Worm (Caenorhabditis elegans) whole organism, L1 larva: ENCODE results near the gene W10C6.2.

Experiments
- C04F5.9 ChIP-seq: sonication (generic microtip); optimal IDR thresholded peaks from 2 replicates; lab custom pipeline; 2016; ENCODE audit warnings: missing genetic modification characterization, missing compliant biosample characterization
- F16B12.6 ChIP-seq: fragments of 150-350 bp; optimal IDR thresholded peaks from 2 replicates; lab custom pipeline; 2014; ENCODE audit warnings: missing biosample characterization, missing genetic modification characterization
- Y116A8C.19 ChIP-seq: sonication (generic microtip); optimal IDR thresholded peaks from 2 replicates; lab custom pipeline; 2016; ENCODE audit warnings: missing compliant biosample characterization, missing genetic modification characterization, borderline replicate concordance
- aha-1 ChIP-seq: fragments of 150-350 bp; optimal IDR thresholded peaks from 2 replicates; lab custom pipeline; 2014; ENCODE audit warnings: missing biosample characterization, missing genetic modification characterization
- ceh-8 ChIP-seq: fragments of 200-800 bp; sonication (Bioruptor generic); optimal IDR thresholded peaks from 2 replicates; lab custom pipeline; 2018; ENCODE audit warnings: mild to moderate bottlenecking, missing genetic modification characterization, moderate library complexity, missing compliant biosample characterization
- ceh-82 ChIP-seq, 3 experiments: fragments of 150-350 bp in 1 of 3; sonication (generic microtip) in 2 of 3; optimal IDR thresholded peaks; 2 replicates each; lab custom pipeline; 2014 to 2017; ENCODE audit warnings: missing biosample characterization in 3 of 3, missing genetic modification characterization in 3 of 3
- ceh-88 ChIP-seq: fragments of 200-800 bp; sonication (Bioruptor generic); IDR thresholded peaks from 2 replicates; pipeline ENCODE4 v1.3.6; 2022; ENCODE audit warnings: missing genetic modification characterization, missing compliant biosample characterization
- dpl-1 ChIP-seq, 3 experiments: fragments of 150-350 bp in 2 of 3; sonication (generic microtip) in 1 of 3; optimal IDR thresholded peaks; 2 replicates each; lab custom pipeline; 2014 to 2017; ENCODE audit warnings: missing biosample characterization in 3 of 3, missing genetic modification characterization in 3 of 3, missing genetic modification reagents in 3 of 3
- efl-1 ChIP-seq, 4 experiments: fragments of 150-350 bp; optimal IDR thresholded peaks in 3 of 4; peaks in 1 of 4; 1 replicate in 1 of 4; 2 replicates in 3 of 4; lab custom pipeline; 2014; ENCODE audit warnings: missing biosample characterization in 2 of 4, missing genetic modification characterization in 2 of 4, missing genetic modification reagents in 2 of 4
- egl-27 ChIP-seq, 2 experiments: fragments of 150-350 bp in 1 of 2; sonication (generic microtip); optimal IDR thresholded peaks; 3 replicates each; lab custom pipeline; 2017 to 2018; ENCODE audit warnings: missing biosample characterization in 2 of 2, missing genetic modification characterization in 2 of 2, missing genetic modification reagents in 2 of 2
- elt-3 ChIP-seq, 6 experiments: fragments of 150-350 bp in 1 of 6; sonication (generic microtip); optimal IDR thresholded peaks; 2 replicates each; lab custom pipeline; 2017 to 2018; ENCODE audit warnings: missing biosample characterization in 6 of 6, missing genetic modification characterization in 6 of 6, inconsistent platforms in 1 of 6
- ets-5 ChIP-seq: fragments of 200-800 bp; sonication (Bioruptor generic); IDR thresholded peaks from 2 replicates; pipeline ENCODE4 v1.3.6; 2022; ENCODE audit warnings: missing genetic modification characterization, missing compliant biosample characterization
- fkh-10 ChIP-seq: sonication (generic microtip); optimal IDR thresholded peaks from 2 replicates; lab custom pipeline; 2017; ENCODE audit warnings: missing biosample characterization, missing genetic modification reagents, missing genetic modification characterization
- grh-1 ChIP-seq: fragments of 200-800 bp; sonication (Bioruptor generic); IDR thresholded peaks from 2 replicates; pipeline ENCODE4 v1.3.6; 2022; ENCODE audit warnings: missing genetic modification reagents, missing genetic modification characterization, missing compliant biosample characterization
- irx-1 ChIP-seq: sonication (generic microtip); optimal IDR thresholded peaks from 2 replicates; lab custom pipeline; 2016; ENCODE audit warnings: missing genetic modification characterization, missing compliant biosample characterization
- jun-1 ChIP-seq: fragments of 150-350 bp; optimal IDR thresholded peaks from 2 replicates; lab custom pipeline; 2014; ENCODE audit warnings: missing biosample characterization, missing genetic modification reagents, missing genetic modification characterization
- lin-15B ChIP-seq: fragments of 150-350 bp; sonication (generic microtip); optimal IDR thresholded peaks from 3 replicates; lab custom pipeline; 2014; ENCODE audit warnings: missing biosample characterization, missing genetic modification characterization
- lin-35 ChIP-seq, 2 experiments: fragments of 150-350 bp; optimal IDR thresholded peaks; 2 replicates each; lab custom pipeline; 2014; ENCODE audit warnings: missing biosample characterization in 2 of 2, missing genetic modification characterization in 2 of 2, missing genetic modification reagents in 2 of 2
- lsy-2 ChIP-seq, 2 experiments: fragments of 150-350 bp; optimal IDR thresholded peaks; 2 replicates each; lab custom pipeline; 2014; ENCODE audit warnings: missing biosample characterization in 2 of 2, missing genetic modification characterization in 2 of 2
- mab-9 ChIP-seq: fragments of 200-800 bp; sonication (Bioruptor generic); IDR thresholded peaks from 2 replicates; pipeline ENCODE4 v1.3.6; 2022; ENCODE audit warnings: missing genetic modification reagents, missing genetic modification characterization, missing compliant biosample characterization
- mdl-1 ChIP-seq, 2 experiments: fragments of 150-350 bp; optimal IDR thresholded peaks; 2 replicates each; lab custom pipeline; 2014 to 2017; ENCODE audit warnings: missing biosample characterization in 2 of 2, missing genetic modification characterization in 2 of 2, inconsistent platforms in 1 of 2
- nhr-12 ChIP-seq: sonication (generic microtip); optimal IDR thresholded peaks from 2 replicates; lab custom pipeline; 2017; ENCODE audit warnings: missing biosample characterization, missing genetic modification characterization
- nhr-19 ChIP-seq: fragments of 200-800 bp; sonication (Bioruptor generic); conservative IDR thresholded peaks from 2 replicates; pipeline ENCODE4 v1.3.6; 2022; ENCODE audit warnings: missing genetic modification characterization, missing compliant biosample characterization
- nhr-28 ChIP-seq: fragments of 150-350 bp; optimal IDR thresholded peaks from 2 replicates; lab custom pipeline; 2014; ENCODE audit warnings: missing biosample characterization, missing genetic modification characterization
- nhr-47 ChIP-seq: sonication (generic microtip); optimal IDR thresholded peaks from 2 replicates; lab custom pipeline; 2016; ENCODE audit warnings: mild to moderate bottlenecking, missing genetic modification characterization, moderate library complexity, missing compliant biosample characterization
- nhr-77 ChIP-seq: fragments of 150-350 bp; optimal IDR thresholded peaks from 2 replicates; lab custom pipeline; 2014; ENCODE audit warnings: missing biosample characterization, missing genetic modification characterization
- nhr-84 ChIP-seq: sonication (generic microtip); optimal IDR thresholded peaks from 2 replicates; lab custom pipeline; 2017; ENCODE audit warnings: missing biosample characterization, missing genetic modification characterization
- nhr-85 ChIP-seq: sonication (generic microtip); peaks from one replicate; lab custom pipeline; 2016; ENCODE audit warnings: missing genetic modification characterization, inconsistent platforms, missing compliant biosample characterization
- nhr-90 ChIP-seq: sonication (generic microtip); optimal IDR thresholded peaks from 2 replicates; lab custom pipeline; 2016; ENCODE audit warnings: mild to moderate bottlenecking, missing genetic modification characterization, missing compliant biosample characterization; ENCODE audit not compliant: poor library complexity
- pqm-1 ChIP-seq: sonication (generic microtip); optimal IDR thresholded peaks from 3 replicates; lab custom pipeline; 2017; ENCODE audit warnings: missing biosample characterization, missing genetic modification characterization
- snpc-4 ChIP-seq: fragments of 150-350 bp; optimal IDR thresholded peaks from 2 replicates; lab custom pipeline; 2014; ENCODE audit warnings: missing biosample characterization, missing genetic modification characterization
- snu-23 ChIP-seq: sonication (generic microtip); optimal IDR thresholded peaks from 2 replicates; lab custom pipeline; 2016; ENCODE audit warnings: missing genetic modification characterization, missing compliant biosample characterization
- unc-86 ChIP-seq: sonication (generic microtip); optimal IDR thresholded peaks from 2 replicates; lab custom pipeline; 2016; ENCODE audit warnings: missing genetic modification characterization, missing compliant biosample characterization
- unc-98 ChIP-seq: fragments of 200-800 bp; sonication (Bioruptor generic); IDR thresholded peaks from 2 replicates; pipeline ENCODE4 v1.3.6; 2022; ENCODE audit warnings: missing genetic modification characterization, missing compliant biosample characterization
- zag-1 ChIP-seq: fragments of 150-350 bp; optimal IDR thresholded peaks from 2 replicates; lab custom pipeline; 2014; ENCODE audit warnings: missing biosample characterization, missing genetic modification characterization
- zip-4 ChIP-seq: fragments of 200-800 bp; sonication (Bioruptor generic); optimal IDR thresholded peaks from 2 replicates; lab custom pipeline; 2018; ENCODE audit warnings: mild to moderate bottlenecking, missing genetic modification characterization, moderate library complexity, missing compliant biosample characterization
- ztf-11 ChIP-seq, 2 experiments: sonication (generic microtip); optimal IDR thresholded peaks; 2 replicates each; lab custom pipeline; 2016 to 2017; ENCODE audit warnings: missing genetic modification characterization in 2 of 2, missing biosample characterization in 1 of 2, missing compliant biosample characterization in 1 of 2
- ztf-4 ChIP-seq: fragments of 150-350 bp; optimal IDR thresholded peaks from 2 replicates; lab custom pipeline; 2014; ENCODE audit warnings: missing biosample characterization, missing genetic modification characterization

W10C6.2 gene

DNA sequence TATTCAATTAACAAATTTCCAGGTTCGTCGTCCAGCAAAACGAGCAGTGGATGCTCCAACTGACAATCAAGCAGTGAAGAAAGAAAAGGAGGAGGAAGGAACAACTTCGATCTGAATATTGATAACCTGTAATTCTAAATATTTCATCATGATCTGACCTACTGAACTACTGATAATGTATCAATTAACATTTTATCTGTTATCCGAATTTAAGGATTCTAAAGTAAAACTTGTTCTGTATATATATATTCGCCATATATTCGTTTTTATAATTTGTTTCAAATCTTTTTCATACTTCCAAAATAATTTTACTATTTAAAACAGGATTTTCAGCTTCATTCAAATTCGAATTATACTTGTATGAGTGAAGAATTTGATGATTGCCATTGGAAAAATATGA lies 13.9 kb downstream of the W10C6.2 start, which contains the start of gene apc-17:
TSS of gene apc-17 (plus strand) at position 301 of the 400 bp plus-strand sequence.
- TF ChIP-seq elt-3 (tag; optimal IDR thresholded peaks at IDR 0.05; lab: Kevin White, UChicago) (no peak), fkh-10 (GFP tag; lab: Kevin White, UChicago) (no peak), nhr-90 (tag; lab: Kevin White, UChicago) (no peak), lin-15B (tag; lab: Kevin White, UChicago) (no peak), unc-98 (GFP tag; lab: Robert Waterston, UW) (no peak), jun-1 (tag; lab: Kevin White, UChicago) (no peak), nhr-28 (tag; lab: Kevin White, UChicago) (no peak)

DNA sequence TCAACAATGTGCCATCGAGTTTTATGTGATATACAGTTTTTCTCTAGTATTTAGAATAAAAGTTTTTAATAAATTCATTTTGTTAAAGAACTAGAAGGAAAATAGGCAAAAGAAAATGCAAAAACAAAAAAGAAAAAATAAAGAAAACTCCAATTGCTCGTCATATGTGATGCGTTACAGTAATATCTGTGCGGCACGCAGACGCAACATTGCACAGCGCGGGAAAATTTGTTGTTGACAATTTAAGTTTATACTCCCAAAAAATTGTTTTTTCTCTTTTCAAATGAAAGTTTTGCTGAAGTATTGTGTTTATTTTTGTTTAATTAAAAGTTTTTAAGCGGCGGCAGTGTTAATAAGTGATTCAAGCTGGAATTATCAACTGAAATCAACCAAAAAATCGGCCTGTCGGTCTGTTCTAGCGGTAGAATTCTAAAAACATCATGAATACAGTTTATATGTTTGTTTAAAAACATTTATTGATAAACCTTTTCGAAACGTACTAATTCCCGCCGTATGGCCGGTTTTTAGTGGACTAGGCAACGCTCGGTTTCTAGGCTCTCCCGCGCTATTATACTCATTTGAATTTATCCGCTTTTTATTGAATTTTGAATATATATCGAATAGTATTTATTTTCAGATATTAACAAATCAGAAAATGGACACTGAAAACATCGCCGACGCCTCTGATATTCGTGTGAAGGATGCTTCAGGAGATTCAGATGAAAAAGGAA lies 15.6 kb downstream of the W10C6.2 start, which contains the start of gene nasp-1:
TSS of gene nasp-1 (plus strand) at position 632 of the 731 bp plus-strand sequence.
- TF ChIP-seq efl-1 (optimal IDR thresholded peaks at IDR 0.05; lab: Kevin White, UChicago) (peak; percentile 72 to 92), efl-1 (GFP tag; optimal IDR thresholded peaks at IDR 0.05 in 1 of 2; lab: Kevin White, UChicago) (peak; percentile 72 to 96), nhr-90 (tag; lab: Kevin White, UChicago) (peak; percentile 6), dpl-1 (GFP tag; optimal IDR thresholded peaks at IDR 0.05; lab: Kevin White, UChicago) (peak; percentile 46 to 76 (median 71)), mab-9 (GFP tag; lab: Robert Waterston, UW) (no peak), F16B12.6 (tag; lab: Kevin White, UChicago) (peak; percentile 57), ceh-8 (GFP tag; lab: Kevin White, UChicago) (no peak), snu-23 (GFP tag; lab: Kevin White, UChicago) (no peak), nhr-19 (GFP tag; lab: Robert Waterston, UW) (no peak), unc-98 (GFP tag; lab: Robert Waterston, UW) (no peak), pqm-1 (no peak), ets-5 (GFP tag; lab: Robert Waterston, UW) (no peak), nhr-85 (tag; lab: Kevin White, UChicago) (peak; percentile 47), nhr-47 (tag; lab: Kevin White, UChicago) (no peak), egl-27 (tag; optimal IDR thresholded peaks at IDR 0.05; lab: Kevin White, UChicago) (no peak), aha-1 (tag; lab: Kevin White, UChicago) (no peak), nhr-12 (no peak), nhr-77 (tag; lab: Kevin White, UChicago) (no peak), lin-35 (GFP tag; optimal IDR thresholded peaks at IDR 0.05; lab: Kevin White, UChicago) (peak; percentile 54 to 80), unc-86 (no peak), lsy-2 (tag; optimal IDR thresholded peaks at IDR 0.05; lab: Kevin White, UChicago) (peak; percentile 54 to 86), jun-1 (tag; lab: Kevin White, UChicago) (no peak), fkh-10 (GFP tag; lab: Kevin White, UChicago) (no peak), ztf-11 (tag; optimal IDR thresholded peaks at IDR 0.05; lab: Kevin White, UChicago) (no peak), mdl-1 (tag; optimal IDR thresholded peaks at IDR 0.05; lab: Kevin White, UChicago) (no peak)

DNA sequence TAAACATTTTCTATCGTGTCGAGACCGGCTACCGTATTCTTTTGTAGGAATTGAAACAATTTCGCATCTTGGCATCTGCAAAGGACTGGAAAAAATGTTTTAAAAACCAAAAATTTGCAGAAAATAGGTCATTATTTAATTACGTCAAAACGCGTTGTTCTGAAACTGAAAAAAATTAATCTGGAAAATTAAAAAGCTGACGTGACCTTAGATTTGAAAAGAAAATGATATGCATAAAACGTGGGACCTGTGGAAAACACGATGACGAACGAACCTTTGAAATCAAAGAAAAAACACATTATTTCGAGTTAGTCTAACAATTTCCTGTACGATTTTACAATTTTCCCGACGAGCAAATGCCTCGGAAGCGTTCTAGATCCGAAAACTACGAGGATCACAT lies 17.5 kb downstream of the W10C6.2 start, which contains the start of gene C09H10.9:
TSS of gene C09H10.9 (plus strand) at position 301 of the 400 bp plus-strand sequence.
- TF ChIP-seq nhr-19 (GFP tag; lab: Robert Waterston, UW) = no peak
- TF ChIP-seq irx-1 = no peak
- TF ChIP-seq unc-98 (GFP tag; lab: Robert Waterston, UW) = no peak

DNA sequence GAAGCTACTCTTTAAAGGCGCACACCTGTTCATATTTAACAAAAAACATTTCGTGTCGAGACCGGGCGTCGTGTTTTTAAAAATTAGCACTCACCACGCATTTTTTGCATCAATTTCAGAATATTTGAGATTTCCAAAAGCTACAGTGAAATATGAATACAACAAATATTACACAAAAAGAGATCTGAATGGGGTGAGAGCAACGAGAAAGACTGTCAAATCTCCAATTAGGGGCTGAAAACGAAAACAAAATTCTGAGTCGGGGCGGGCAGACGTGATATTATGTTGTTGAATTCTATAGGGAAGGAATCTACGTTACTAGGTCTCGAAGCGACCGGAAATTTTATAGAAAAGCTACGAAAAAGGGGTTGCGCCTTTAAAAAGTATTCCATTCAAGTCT lies 18.0 kb downstream of the W10C6.2 start, which contains the start of gene C09H10.5:
TSS of gene C09H10.5 (minus strand) at position 101 of the 400 bp plus-strand sequence.
- TF ChIP-seq snpc-4 (tag; lab: Kevin White, UChicago) = no peak
- TF ChIP-seq ceh-88 (GFP tag; lab: Robert Waterston, UW) = no peak
- no peak for TF ChIP-seq egl-27 (tag; optimal IDR thresholded peaks at IDR 0.05; lab: Kevin White, UChicago)
- no peak for TF ChIP-seq nhr-77 (tag; lab: Kevin White, UChicago)
- TF ChIP-seq lin-15B (tag; lab: Kevin White, UChicago) = no peak
- TF ChIP-seq ztf-4 (tag; lab: Kevin White, UChicago) = no peak
- TF ChIP-seq Y116A8C.19 (tag; lab: Kevin White, UChicago) = no peak
- TF ChIP-seq C04F5.9 (tag; lab: Kevin White, UChicago) = no peak
- TF ChIP-seq nhr-47 (tag; lab: Kevin White, UChicago) = no peak
- no peak for TF ChIP-seq nhr-84
- TF ChIP-seq zip-4 = no peak
- no peak for TF ChIP-seq lin-35 (GFP tag; optimal IDR thresholded peaks at IDR 0.05; lab: Kevin White, UChicago)
- TF ChIP-seq ceh-82 (tag; optimal IDR thresholded peaks at IDR 0.05; lab: Kevin White, UChicago) = no peak
- no peak for TF ChIP-seq zag-1 (tag; lab: Kevin White, UChicago)
- no peak for TF ChIP-seq grh-1 (GFP tag; lab: Robert Waterston, UW)
